Worm (Caenorhabditis elegans): ENCODE results near the gene F55G1.1.

Gene F55G1.1

DNA sequence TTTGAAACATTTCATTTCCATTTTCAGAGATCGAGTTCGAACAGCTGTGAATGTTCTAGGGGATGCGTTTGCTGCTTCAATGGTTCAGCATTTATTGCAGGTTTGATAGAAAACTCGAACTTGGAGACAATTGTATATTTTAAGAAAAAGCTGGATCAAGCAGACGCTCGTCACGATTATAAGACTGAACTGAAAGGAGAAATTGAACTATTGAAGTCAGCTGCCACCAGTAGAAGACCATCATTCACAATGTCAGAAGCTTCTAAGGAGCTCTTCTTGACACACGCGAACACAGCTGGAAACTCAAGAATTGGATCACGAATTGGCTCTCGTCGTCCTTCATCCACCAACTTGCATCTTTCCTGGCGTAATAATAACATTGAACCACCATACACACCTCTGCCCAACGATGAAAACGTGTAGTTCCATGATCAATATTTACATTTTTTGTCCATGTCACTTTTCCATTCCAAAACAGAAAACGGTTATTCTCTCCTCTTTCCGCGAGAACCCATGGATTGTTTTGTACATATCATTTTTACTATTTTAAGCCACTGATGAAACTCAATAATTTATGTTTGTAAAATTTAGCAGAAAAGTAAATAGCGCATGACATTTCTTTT, 14.4 kb downstream of the F55G1.1 start:
- TF ChIP-seq dao-5 (tag; optimal IDR thresholded peaks at IDR 0.05), result no peak
- no peak for TF ChIP-seq W03F9.2 (tag; optimal IDR thresholded peaks at IDR 0.05)
- no peak for TF ChIP-seq him-1 (tag; optimal IDR thresholded peaks at IDR 0.05)

DNA sequence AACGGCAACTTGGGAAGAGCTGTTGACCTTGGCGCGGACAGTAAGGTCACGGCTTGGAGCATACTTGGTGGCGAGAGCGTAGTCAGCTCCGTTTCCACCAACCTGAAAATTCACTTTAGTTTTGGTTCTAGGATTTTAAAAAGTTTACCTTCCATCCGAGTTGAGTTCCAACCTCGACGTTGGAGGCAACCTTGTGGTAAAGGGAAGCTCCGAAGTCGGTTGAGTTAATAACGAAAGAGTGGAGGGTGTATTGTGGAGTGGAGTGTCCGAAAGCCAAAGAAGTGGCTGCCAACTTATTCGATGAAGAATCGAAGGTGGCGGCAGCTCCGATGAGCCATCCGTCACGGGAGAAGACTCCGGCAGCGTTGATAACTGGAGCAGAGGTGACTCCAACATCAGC, 15.1 kb downstream of the F55G1.1 start:
- no peak for TF ChIP-seq dao-5 (tag; optimal IDR thresholded peaks at IDR 0.05)
- TF ChIP-seq him-1 (tag; optimal IDR thresholded peaks at IDR 0.05), result no peak
- TF ChIP-seq W03F9.2 (tag; optimal IDR thresholded peaks at IDR 0.05), result no peak

DNA sequence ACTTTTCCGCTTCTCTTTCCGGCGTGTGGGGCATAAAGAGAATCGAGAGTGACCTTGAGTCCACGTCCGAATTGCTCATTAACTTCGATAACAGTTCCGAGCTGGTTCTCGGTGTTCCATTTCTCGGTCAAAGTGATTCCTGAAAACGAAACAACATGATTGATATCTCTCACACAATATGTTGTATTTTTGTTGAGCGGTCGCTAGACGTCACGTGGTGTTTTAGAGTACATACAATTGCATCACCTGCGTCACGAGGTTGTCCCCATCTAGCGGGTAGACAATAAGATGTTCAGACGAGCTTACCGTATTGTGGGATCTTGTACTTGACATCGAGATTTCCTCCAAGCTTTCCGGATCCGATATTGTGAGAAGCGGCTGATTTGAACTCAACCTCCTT, 15.7 kb downstream of the F55G1.1 start:
- TF ChIP-seq him-1 (tag; optimal IDR thresholded peaks at IDR 0.05) (no peak), W03F9.2 (tag; optimal IDR thresholded peaks at IDR 0.05) (no peak), dao-5 (tag; optimal IDR thresholded peaks at IDR 0.05) (no peak)

DNA sequence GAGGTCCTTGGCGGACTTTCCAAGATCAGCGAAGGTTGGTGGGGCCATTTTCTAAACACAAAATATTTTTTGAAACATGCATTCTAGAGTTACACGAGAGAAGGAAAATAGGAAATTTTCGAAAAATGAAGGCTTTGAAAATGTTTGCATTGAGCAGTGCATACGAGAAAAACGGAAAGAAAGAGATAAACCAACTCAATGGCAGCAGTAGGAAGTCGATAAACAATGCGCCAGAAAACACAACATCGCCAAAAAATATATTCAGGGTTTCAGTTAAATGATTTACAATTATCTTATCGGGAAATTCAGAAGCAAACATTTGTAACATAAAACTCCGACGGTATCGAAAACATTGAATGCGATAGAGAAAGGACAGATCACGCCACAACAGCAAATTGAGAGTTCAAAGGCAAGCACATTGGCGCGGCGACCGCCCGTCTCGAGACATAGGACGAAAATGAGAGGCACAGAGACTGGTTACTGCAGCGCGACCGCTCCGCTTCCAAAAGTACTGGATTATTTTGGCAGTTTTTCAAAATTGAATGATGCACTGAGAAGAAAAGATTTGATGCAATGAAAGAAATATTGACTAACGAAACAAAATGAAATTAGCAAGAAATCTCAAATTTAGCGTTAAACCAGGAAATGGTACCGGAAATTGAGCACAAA, 16.4 kb downstream of the F55G1.1 start, which contains the start of the genes vdac-1 and R05G6.5:
Gene vdac-1, minus strand, starts transcription at position 51 of the 669 bp plus-strand sequence.
Gene R05G6.5, plus strand, starts transcription at position 527 of the 669 bp plus-strand sequence.
- no peak for TF ChIP-seq dao-5 (tag; optimal IDR thresholded peaks at IDR 0.05)
- no peak for TF ChIP-seq him-1 (tag; optimal IDR thresholded peaks at IDR 0.05)
- TF ChIP-seq W03F9.2 (tag; optimal IDR thresholded peaks at IDR 0.05), result no peak

DNA sequence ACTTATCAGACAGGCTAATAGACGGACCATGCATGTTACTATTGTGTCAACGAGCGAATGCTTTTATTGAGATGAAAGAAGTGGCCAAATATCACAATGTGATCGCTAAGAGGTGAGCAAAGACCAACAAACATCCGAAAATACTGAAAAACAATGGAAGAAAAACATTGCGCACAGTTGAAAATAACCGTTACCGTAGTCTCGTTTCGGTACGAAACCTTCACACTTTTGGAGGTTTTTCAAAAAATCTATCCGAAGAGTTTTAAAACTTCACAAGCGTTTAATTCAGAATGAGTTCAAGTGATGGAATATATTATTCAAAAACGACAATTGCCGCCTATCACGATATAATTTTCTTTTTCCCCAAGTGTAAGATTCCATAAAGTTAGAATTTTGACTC, 17.3 kb downstream of the F55G1.1 start:
- TF ChIP-seq dao-5 (tag; optimal IDR thresholded peaks at IDR 0.05) (no peak), him-1 (tag; optimal IDR thresholded peaks at IDR 0.05) (no peak), W03F9.2 (tag; optimal IDR thresholded peaks at IDR 0.05) (no peak)

DNA sequence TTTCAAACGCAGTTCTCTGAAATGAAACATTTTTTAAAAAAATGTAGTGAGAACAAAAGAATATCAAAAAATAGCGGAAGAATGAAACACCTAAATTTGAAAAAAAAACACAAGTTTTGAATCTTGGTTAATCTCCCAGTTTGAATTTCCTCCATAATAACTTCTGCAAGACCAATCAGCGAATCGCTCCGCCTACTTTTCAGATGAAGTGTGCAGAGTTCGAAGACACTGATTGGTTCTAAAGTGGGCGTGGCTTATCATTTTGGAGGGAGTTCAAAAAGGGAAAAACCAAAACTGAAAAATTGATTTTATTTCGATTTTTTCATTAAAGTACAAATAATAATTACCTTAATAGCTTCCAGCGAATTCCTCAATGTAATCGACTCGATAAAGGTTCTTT, 19.3 kb downstream of the F55G1.1 start:
- TF ChIP-seq dao-5 (tag; optimal IDR thresholded peaks at IDR 0.05) (no peak), W03F9.2 (tag; optimal IDR thresholded peaks at IDR 0.05) (no peak), him-1 (tag; optimal IDR thresholded peaks at IDR 0.05) (no peak)

DNA sequence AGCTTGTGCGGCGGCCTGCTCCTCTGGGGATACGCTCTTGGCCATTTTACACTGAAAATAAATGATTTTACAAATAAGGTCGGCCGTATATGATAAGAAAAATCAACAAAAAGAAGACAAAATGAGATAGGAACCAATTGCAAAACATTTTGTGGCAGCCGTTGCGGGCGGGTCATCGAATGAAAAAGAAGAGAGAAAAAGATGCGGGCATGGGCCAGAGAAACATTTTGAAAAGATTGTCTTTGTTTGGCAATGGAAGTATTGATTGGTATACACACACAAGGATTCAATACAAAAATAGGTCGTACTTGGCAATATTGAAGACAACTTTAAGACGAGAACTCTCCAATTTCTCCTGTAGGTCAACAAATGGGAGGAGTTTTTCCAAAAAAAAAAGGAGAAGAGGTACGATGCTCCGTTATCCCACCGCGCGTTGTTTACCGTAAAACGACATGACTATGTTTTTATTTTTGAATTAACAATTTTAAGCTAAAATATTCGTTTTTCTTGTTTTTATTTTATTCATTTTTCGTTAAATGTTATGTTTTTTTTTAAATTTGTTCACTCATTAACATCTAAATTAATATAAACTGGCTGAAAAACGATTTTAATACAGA, 21.2 kb downstream of the F55G1.1 start, which contains the start of the genes plc-4 and R05G6.4:
Gene plc-4, minus strand, starts transcription at position 51 of the 617 bp plus-strand sequence.
Gene R05G6.4, plus strand, starts transcription at position 617 of the 617 bp plus-strand sequence.
- TF ChIP-seq W03F9.2 (tag; optimal IDR thresholded peaks at IDR 0.05) (no peak), dao-5 (tag; optimal IDR thresholded peaks at IDR 0.05) (no peak), him-1 (tag; optimal IDR thresholded peaks at IDR 0.05) (no peak)

DNA sequence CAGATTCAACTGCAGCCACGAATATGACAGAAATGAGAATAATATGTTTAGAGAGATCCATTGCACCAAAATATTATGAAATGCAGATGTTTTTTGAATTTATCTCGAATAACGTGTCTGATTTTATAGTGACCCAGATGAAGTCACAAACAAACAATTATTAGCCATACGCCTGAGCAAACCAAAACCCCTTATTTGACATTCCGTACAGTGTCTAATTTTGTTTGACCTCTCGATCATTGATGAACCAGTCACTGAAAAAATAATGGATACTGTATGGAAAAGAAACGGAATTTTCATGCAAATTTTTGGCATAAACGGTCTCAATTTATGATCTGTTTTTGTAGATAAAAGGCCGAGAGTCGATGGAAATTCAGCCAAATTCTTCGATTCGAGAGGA, 24.6 kb downstream of the F55G1.1 start, which contains the start of the genes R05G6.9 and R05G6.3:
Gene R05G6.9, minus strand, starts transcription at position 101 of the 400 bp plus-strand sequence.
Gene R05G6.3, plus strand, starts transcription at position 386 of the 400 bp plus-strand sequence.
- TF ChIP-seq him-1 (tag; optimal IDR thresholded peaks at IDR 0.05) (no peak), W03F9.2 (tag; optimal IDR thresholded peaks at IDR 0.05) (no peak), dao-5 (tag; optimal IDR thresholded peaks at IDR 0.05) (no peak)

DNA sequence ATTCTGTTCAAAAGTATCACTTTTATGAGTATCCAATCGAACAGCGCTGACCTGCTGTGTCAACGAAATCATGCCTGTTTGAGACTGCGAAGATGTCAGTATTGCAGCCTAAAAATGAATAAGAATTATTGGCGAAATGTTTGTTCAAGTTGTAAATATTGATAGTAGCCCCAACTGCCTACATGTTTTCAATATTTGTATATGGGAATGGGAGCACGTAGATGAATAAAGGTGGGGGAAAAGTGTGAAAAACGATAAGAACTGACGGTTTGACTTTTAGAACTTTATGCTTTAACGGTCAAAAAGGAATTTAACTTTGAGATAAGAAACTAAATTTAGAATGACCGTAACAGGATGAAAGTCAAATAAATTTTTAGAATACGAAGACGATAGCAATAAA, 28.7 kb downstream of the F55G1.1 start:
- TF ChIP-seq dao-5 (tag; optimal IDR thresholded peaks at IDR 0.05) (no peak), him-1 (tag; optimal IDR thresholded peaks at IDR 0.05) (no peak), W03F9.2 (tag; optimal IDR thresholded peaks at IDR 0.05) (no peak)

DNA sequence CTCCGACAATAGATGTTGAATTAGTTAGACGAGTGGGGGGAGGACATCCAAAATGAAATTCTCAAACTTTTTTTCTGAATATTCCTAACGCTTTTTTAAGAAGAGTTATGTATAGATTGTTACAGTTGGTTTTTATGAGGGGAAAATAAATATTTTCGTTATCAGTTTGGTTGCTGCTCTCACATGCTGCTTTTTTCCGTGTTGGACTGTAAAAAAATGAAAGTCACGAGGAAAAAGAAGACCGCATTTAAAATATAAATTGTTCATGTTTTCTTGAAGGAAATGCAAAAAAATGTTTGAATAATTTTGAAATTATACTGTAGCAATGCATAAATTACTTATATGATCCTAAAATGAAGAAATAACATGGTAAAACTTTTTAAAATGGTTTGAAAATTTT, 29.3 kb downstream of the F55G1.1 start:
- TF ChIP-seq W03F9.2 (tag; optimal IDR thresholded peaks at IDR 0.05), result no peak
- TF ChIP-seq him-1 (tag; optimal IDR thresholded peaks at IDR 0.05), result no peak
- no peak for TF ChIP-seq dao-5 (tag; optimal IDR thresholded peaks at IDR 0.05)

DNA sequence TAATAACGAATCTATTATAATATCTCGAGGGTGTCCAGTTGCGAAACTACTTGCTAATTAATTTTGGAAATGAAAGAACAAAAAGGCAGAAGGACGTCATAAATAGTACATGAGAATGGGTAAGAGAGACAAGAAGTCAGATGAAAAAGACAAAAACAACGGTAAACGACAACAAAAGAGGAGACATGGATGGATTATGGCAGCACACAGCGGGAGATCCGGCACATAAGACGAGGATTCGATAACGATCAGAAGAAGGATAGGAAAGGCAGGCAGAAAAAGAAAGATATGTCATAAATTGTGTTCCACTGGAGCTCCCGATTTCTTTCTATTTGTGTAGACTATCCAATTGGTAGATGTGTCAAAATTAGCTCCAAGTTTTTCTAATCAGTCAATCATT, 30.0 kb downstream of the F55G1.1 start:
- TF ChIP-seq dao-5 (tag; optimal IDR thresholded peaks at IDR 0.05) (no peak), him-1 (tag; optimal IDR thresholded peaks at IDR 0.05) (no peak), W03F9.2 (tag; optimal IDR thresholded peaks at IDR 0.05) (no peak)

DNA sequence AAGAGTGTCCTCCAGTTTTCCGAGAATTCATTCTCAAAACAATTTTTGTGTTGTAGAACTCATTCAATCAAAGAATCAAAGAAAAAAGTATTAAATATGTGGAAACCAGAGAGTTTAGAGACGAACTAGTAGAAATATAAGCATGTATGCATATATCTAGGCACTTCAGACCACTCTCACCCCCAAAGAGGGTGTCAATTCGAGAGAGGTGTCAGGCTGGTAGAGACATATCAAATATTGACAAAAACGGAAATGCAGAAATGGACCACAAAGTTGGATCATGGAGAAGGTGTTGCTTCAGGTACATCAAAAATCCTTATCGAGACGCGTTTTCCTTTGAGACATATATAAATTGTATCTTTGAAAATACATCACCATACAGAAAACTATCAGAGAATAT, 32.2 kb downstream of the F55G1.1 start:
- TF ChIP-seq dao-5 (tag; optimal IDR thresholded peaks at IDR 0.05) (no peak), W03F9.2 (tag; optimal IDR thresholded peaks at IDR 0.05) (no peak), him-1 (tag; optimal IDR thresholded peaks at IDR 0.05) (no peak)

DNA sequence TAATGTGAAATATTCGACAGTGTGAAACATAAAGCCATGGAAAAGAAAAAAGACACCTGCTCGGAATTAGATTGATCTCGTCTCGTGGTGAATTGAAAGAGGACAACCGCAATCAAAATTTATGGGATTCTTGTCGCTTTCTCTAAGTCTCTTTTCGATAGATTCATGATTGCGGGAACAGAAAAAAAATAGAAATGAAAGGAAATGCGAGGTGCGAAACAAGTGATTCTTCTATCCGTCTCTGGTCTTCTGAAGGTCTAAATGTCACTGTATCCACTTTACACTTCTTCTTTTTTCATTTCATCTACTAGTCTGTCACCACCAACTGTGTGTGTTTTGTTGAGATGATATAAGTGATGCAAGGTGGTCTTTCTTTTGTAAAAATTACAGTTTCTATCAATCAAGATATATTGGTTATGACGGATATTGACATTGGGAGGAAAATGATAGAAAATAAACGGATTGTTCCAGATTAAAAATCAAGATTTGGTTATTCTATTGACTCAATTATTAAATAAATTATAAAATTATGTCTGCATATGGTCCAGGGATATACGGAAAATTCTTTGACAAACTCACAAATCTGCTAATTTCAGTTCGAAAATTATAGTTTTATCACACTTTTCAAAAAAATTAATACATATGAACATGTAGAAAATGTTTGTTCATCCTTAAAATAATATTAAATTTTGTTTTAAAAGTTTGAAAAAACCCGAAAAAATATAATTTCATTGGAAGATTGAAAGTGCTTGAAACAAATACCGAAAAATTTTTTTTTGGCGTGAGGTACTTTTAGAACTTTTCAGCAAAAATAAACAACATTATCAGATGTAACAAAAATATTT, 38.9 kb downstream of the F55G1.1 start:
- no peak for TF ChIP-seq dao-5 (tag; optimal IDR thresholded peaks at IDR 0.05)
- TF ChIP-seq him-1 (tag; optimal IDR thresholded peaks at IDR 0.05), result no peak
- no peak for TF ChIP-seq W03F9.2 (tag; optimal IDR thresholded peaks at IDR 0.05)
